Fruit fly (Drosophila melanogaster) whole organism, embryonic: ENCODE data around the gene et.

Experiments used
- Ada2b ChIP-seq: fragments of 200-800 bp; sonication (Bioruptor generic); IDR thresholded peaks from 2 replicates; pipeline ENCODE4 v1.3.6; 2022; ENCODE audit warnings: missing biosample characterization, missing genetic modification characterization
- BEAF-32 ChIP-seq: fragments of 200-800 bp; sonication (Bioruptor generic); optimal IDR thresholded peaks from 3 replicates; lab custom pipeline; 2017; ENCODE audit warnings: missing biosample characterization, missing genetic modification characterization, mild to moderate bottlenecking, moderate library complexity, missing genetic modification reagents
- Bdp1 ChIP-seq: fragments of 200-800 bp; sonication (Bioruptor generic); optimal IDR thresholded peaks from 3 replicates; lab custom pipeline; 2016; ENCODE audit warnings: missing biosample characterization, missing genetic modification characterization
- BtbVII ChIP-seq: fragments of 200-800 bp; sonication (Bioruptor generic); optimal IDR thresholded peaks from 3 replicates; lab custom pipeline; 2017; ENCODE audit warnings: missing biosample characterization, mild to moderate bottlenecking, missing genetic modification characterization
- CG1024 ChIP-seq: fragments of 200-800 bp; sonication (Bioruptor generic); IDR thresholded peaks from 2 replicates; pipeline ENCODE4 v1.3.6; 2022; ENCODE audit warnings: missing biosample characterization, missing genetic modification characterization
- CG10366 ChIP-seq: fragments of 200-800 bp; sonication (Bioruptor generic); IDR thresholded peaks from 2 replicates; pipeline ENCODE4 v1.3.6; 2022; ENCODE audit warnings: missing biosample characterization, missing genetic modification characterization
- CG11695 ChIP-seq: fragments of 200-800 bp; sonication (Bioruptor generic); IDR thresholded peaks from 3 replicates; pipeline ENCODE4 v1.3.6; 2022; ENCODE audit warnings: missing biosample characterization, missing genetic modification characterization
- CG13775 ChIP-seq: fragments of 200-800 bp; sonication (Bioruptor generic); optimal IDR thresholded peaks from 3 replicates; lab custom pipeline; 2017; ENCODE audit warnings: missing biosample characterization, mild to moderate bottlenecking, missing genetic modification characterization
- CG14014 ChIP-seq: fragments of 200-800 bp; sonication (Bioruptor generic); IDR thresholded peaks from 2 replicates; pipeline ENCODE4 v1.3.6; 2022; ENCODE audit warnings: missing biosample characterization, missing genetic modification characterization
- CG17612 ChIP-seq: fragments of 200-800 bp; sonication (Bioruptor generic); IDR thresholded peaks from 2 replicates; pipeline ENCODE4 v1.3.6; 2022; ENCODE audit warnings: missing biosample characterization, missing genetic modification characterization
- CG17912 ChIP-seq: fragments of 200-800 bp; sonication (Bioruptor generic); optimal IDR thresholded peaks from 2 replicates; lab custom pipeline; 2018; ENCODE audit warnings: missing biosample characterization, mild to moderate bottlenecking, missing genetic modification characterization
- CG18262 ChIP-seq: fragments of 200-800 bp; optimal IDR thresholded peaks from 3 replicates; lab custom pipeline; 2019; ENCODE audit warnings: missing biosample characterization, mild to moderate bottlenecking, missing genetic modification characterization, moderate library complexity
- CG2202 ChIP-seq: fragments of 200-800 bp; sonication (Bioruptor generic); optimal IDR thresholded peaks from 2 replicates; lab custom pipeline; 2018; ENCODE audit warnings: missing biosample characterization, mild to moderate bottlenecking, missing genetic modification characterization
- CG3281 ChIP-seq: fragments of 200-800 bp; sonication (Bioruptor generic); optimal IDR thresholded peaks from 3 replicates; lab custom pipeline; 2017; ENCODE audit warnings: missing biosample characterization, mild to moderate bottlenecking, missing genetic modification characterization
- CG3847 ChIP-seq: fragments of 200-800 bp; sonication (Bioruptor generic); IDR thresholded peaks from 2 replicates; pipeline ENCODE4 v1.3.6; 2022; ENCODE audit warnings: missing biosample characterization, missing genetic modification characterization
- CG3995 ChIP-seq: fragments of 200-800 bp; sonication (Bioruptor generic); optimal IDR thresholded peaks from 3 replicates; lab custom pipeline; 2016; ENCODE audit warnings: missing biosample characterization, missing genetic modification characterization
- CG4360 ChIP-seq: fragments of 200-800 bp; sonication (Bioruptor generic); IDR thresholded peaks from 2 replicates; pipeline ENCODE4 v1.3.6; 2022; ENCODE audit warnings: missing biosample characterization, missing genetic modification characterization
- CG4404 ChIP-seq: fragments of 200-800 bp; sonication (Bioruptor generic); IDR thresholded peaks from 2 replicates; pipeline ENCODE4 v1.3.6; 2022; ENCODE audit warnings: missing biosample characterization, missing genetic modification characterization
- CG4730 ChIP-seq: fragments of 200-800 bp; sonication (Bioruptor generic); IDR thresholded peaks from 2 replicates; pipeline ENCODE4 v1.3.6; 2022; ENCODE audit warnings: missing biosample characterization, missing genetic modification characterization
- CG8478 ChIP-seq: fragments of >200 bp; optimal IDR thresholded peaks from 2 replicates; lab custom pipeline; 2018
- CG8765 ChIP-seq: fragments of 200-800 bp; sonication (Bioruptor generic); IDR thresholded peaks from 2 replicates; pipeline ENCODE4 v1.3.6; 2022; ENCODE audit warnings: missing biosample characterization, missing genetic modification characterization
- CG9437 ChIP-seq: fragments of 200-800 bp; sonication (Bioruptor generic); optimal IDR thresholded peaks from 2 replicates; lab custom pipeline; 2018; ENCODE audit warnings: missing biosample characterization, mild to moderate bottlenecking, missing genetic modification characterization
- CG9932 ChIP-seq: fragments of 200-800 bp; sonication (Bioruptor generic); IDR thresholded peaks from 2 replicates; pipeline ENCODE4 v1.3.6; 2022; ENCODE audit warnings: missing biosample characterization, missing genetic modification characterization
- Camta ChIP-seq: fragments of 200-800 bp; sonication (Bioruptor generic); optimal IDR thresholded peaks from 2 replicates; lab custom pipeline; 2016; ENCODE audit warnings: missing biosample characterization, missing genetic modification characterization
- CkIIα-i1 ChIP-seq: fragments of 200-800 bp; sonication (Bioruptor generic); IDR thresholded peaks from 2 replicates; pipeline ENCODE4 v1.3.6; 2022; ENCODE audit warnings: missing biosample characterization, missing genetic modification characterization
- D ChIP-seq, 2 experiments: fragments of 200-800 bp in 1 of 2; fragments of >200 bp in 1 of 2; sonication (Bioruptor generic) in 1 of 2; optimal IDR thresholded peaks; 2 replicates in 1 of 2; 3 replicates in 1 of 2; lab custom pipeline; 2017; ENCODE audit warnings: mild to moderate bottlenecking in 1 of 2, missing biosample characterization in 1 of 2, missing genetic modification characterization in 1 of 2, missing genetic modification reagents in 1 of 2
- Dll ChIP-seq: fragments of 200-800 bp; sonication (Bioruptor generic); IDR thresholded peaks from 4 replicates; pipeline ENCODE4 v1.3.6; 2022; ENCODE audit warnings: missing biosample characterization, missing genetic modification characterization; ENCODE audit not compliant: partially characterized antibody
- Dp ChIP-seq: fragments of 200-800 bp; sonication (Bioruptor generic); optimal IDR thresholded peaks from 2 replicates; lab custom pipeline; 2018; ENCODE audit warnings: missing biosample characterization, mild to moderate bottlenecking, missing genetic modification characterization, moderate library complexity
- Eip74EF ChIP-seq, 2 experiments: fragments of 200-800 bp in 1 of 2; fragments of >200 bp in 1 of 2; sonication (Bioruptor generic) in 1 of 2; optimal IDR thresholded peaks; 2 replicates each; lab custom pipeline; 2017 to 2019; ENCODE audit warnings: missing biosample characterization in 2 of 2, missing genetic modification characterization in 2 of 2, mild to moderate bottlenecking in 1 of 2, moderate library complexity in 1 of 2
- Elba2 ChIP-seq: fragments of 200-800 bp; sonication (Bioruptor generic); optimal IDR thresholded peaks from 3 replicates; lab custom pipeline; 2016; ENCODE audit warnings: missing biosample characterization, missing genetic modification characterization
- Gsc ChIP-seq: fragments of 200-800 bp; sonication (Bioruptor generic); IDR thresholded peaks from 2 replicates; pipeline ENCODE4 v1.3.6; 2022; ENCODE audit warnings: missing biosample characterization, missing genetic modification characterization
- H2.0 ChIP-seq: fragments of 200-800 bp; sonication (Bioruptor generic); IDR thresholded peaks from 2 replicates; pipeline ENCODE4 v1.3.6; 2022; ENCODE audit warnings: missing biosample characterization, missing genetic modification characterization
- MTF-1 ChIP-seq: fragments of 200-800 bp; sonication (Bioruptor generic); optimal IDR thresholded peaks from 2 replicates; lab custom pipeline; 2018; ENCODE audit warnings: missing biosample characterization, mild to moderate bottlenecking, missing genetic modification characterization, borderline replicate concordance
- Neu2 ChIP-seq: fragments of 200-800 bp; sonication (Bioruptor generic); optimal IDR thresholded peaks from 3 replicates; lab custom pipeline; 2016; ENCODE audit warnings: missing biosample characterization, missing genetic modification characterization, borderline replicate concordance
- Poxn ChIP-seq: fragments of 200-800 bp; sonication (Bioruptor generic); IDR thresholded peaks from 2 replicates; pipeline ENCODE4 v1.3.6; 2022; ENCODE audit warnings: missing biosample characterization, missing genetic modification characterization
- Ptx1 ChIP-seq: fragments of 200-800 bp; sonication (Bioruptor generic); IDR thresholded peaks from 2 replicates; pipeline ENCODE4 v1.3.6; 2022; ENCODE audit warnings: missing biosample characterization, missing genetic modification characterization
- Rfx ChIP-seq: fragments of 200-800 bp; sonication (Bioruptor generic); IDR thresholded peaks from 2 replicates; pipeline ENCODE4 v1.3.6; 2022; ENCODE audit warnings: missing biosample characterization, missing genetic modification characterization
- ara ChIP-seq: fragments of 200-800 bp; sonication (Bioruptor generic); IDR thresholded peaks from 2 replicates; pipeline ENCODE4 v1.3.6; 2022; ENCODE audit warnings: missing biosample characterization, missing genetic modification characterization
- eve ChIP-seq, 2 experiments: fragments of >200 bp; optimal IDR thresholded peaks; 2 replicates each; lab custom pipeline; 2017; ENCODE audit warnings: missing biosample characterization in 2 of 2, missing genetic modification characterization in 2 of 2
- gce ChIP-seq: fragments of 200-800 bp; sonication (Bioruptor generic); IDR thresholded peaks from 3 replicates; pipeline ENCODE4 v1.3.6; 2022; ENCODE audit warnings: missing biosample characterization, missing genetic modification characterization
- ken ChIP-seq: fragments of 200-800 bp; sonication (Bioruptor generic); IDR thresholded peaks from 3 replicates; pipeline ENCODE4 v1.3.6; 2022; ENCODE audit warnings: missing biosample characterization, missing genetic modification characterization
- mam ChIP-seq: fragments of 200-800 bp; sonication (Bioruptor generic); optimal IDR thresholded peaks from 3 replicates; lab custom pipeline; 2016; ENCODE audit warnings: missing biosample characterization, missing genetic modification characterization
- otp ChIP-seq: fragments of 200-800 bp; sonication (Bioruptor generic); IDR thresholded peaks from 3 replicates; pipeline ENCODE4, ENCODE4 v1.3.6; 2022; ENCODE audit warnings: missing biosample characterization, missing genetic modification characterization
- slbo ChIP-seq: fragments of 200-800 bp; sonication (Bioruptor generic); IDR thresholded peaks from 2 replicates; pipeline ENCODE4 v1.3.6; 2022; ENCODE audit warnings: missing biosample characterization, missing genetic modification characterization
- slou ChIP-seq: fragments of 200-800 bp; sonication (Bioruptor generic); optimal IDR thresholded peaks from 3 replicates; lab custom pipeline; 2016; ENCODE audit warnings: missing biosample characterization, missing genetic modification characterization
- so ChIP-seq: fragments of 200-800 bp; sonication (Bioruptor generic); IDR thresholded peaks from 3 replicates; pipeline ENCODE4 v1.3.6; 2022; ENCODE audit warnings: missing biosample characterization, missing genetic modification characterization
- tgo ChIP-seq: fragments of 200-800 bp; sonication (Bioruptor generic); IDR thresholded peaks from 3 replicates; pipeline ENCODE4 v1.3.6; 2022; ENCODE audit warnings: missing biosample characterization, missing genetic modification characterization
- tna ChIP-seq: fragments of 200-800 bp; sonication (Bioruptor generic); IDR thresholded peaks from 2 replicates; pipeline ENCODE4 v1.3.6; 2022; ENCODE audit warnings: missing biosample characterization, missing genetic modification characterization; ENCODE audit not compliant: partially characterized antibody
- trh ChIP-seq: fragments of 200-800 bp; sonication (Bioruptor generic); optimal IDR thresholded peaks from 2 replicates; lab custom pipeline; 2016; ENCODE audit warnings: missing biosample characterization, missing genetic modification characterization
- ttk ChIP-seq: fragments of 200-800 bp; sonication (Bioruptor generic); IDR thresholded peaks from 2 replicates; pipeline ENCODE4 v2.1.2; 2022; ENCODE audit warnings: missing biosample characterization, missing genetic modification characterization

The et gene

dm6 chrX:19694792-19695558 lies 19.3 kb upstream of the et start, which contains the start of gene CG14229 (continued):
- TF ChIP-seq CG9932: peak; percentile 31; the same call in 1 of the 2 replicates
- no peak for TF ChIP-seq MTF-1 (GFP tag; lab: Kevin White, UChicago)
- no peak for TF ChIP-seq CG4404 (GFP tag; lab: Robert Waterston, UW)
- no peak for TF ChIP-seq Bdp1
- no peak for TF ChIP-seq CG3847 (GFP tag; lab: Robert Waterston, UW)
- TF ChIP-seq CG1024 (GFP tag; lab: Robert Waterston, UW): no peak
- TF ChIP-seq Dp: peak; percentile 5
- TF ChIP-seq mam (GFP tag; lab: Kevin White, UChicago): no peak
- TF ChIP-seq Neu2 (GFP tag; lab: Kevin White, UChicago): no peak
- TF ChIP-seq Ptx1 (GFP tag; lab: Robert Waterston, UW): peak; percentile 52
- no peak for TF ChIP-seq Poxn (GFP tag; lab: Robert Waterston, UW)
- peak; percentile 54 for TF ChIP-seq BEAF-32
- no peak for TF ChIP-seq CG17912 (GFP tag; lab: Kevin White, UChicago)
- no peak for TF ChIP-seq CG8478 (lab: Kevin White, UChicago)
- TF ChIP-seq gce (GFP tag; lab: Robert Waterston, UW): 0 out of 3 replicates have a peak, but pooled peaks have one; percentile 23
- TF ChIP-seq Ada2b (GFP tag; lab: Robert Waterston, UW): peak; percentile 42; the same call in 1 of the 2 replicates
- TF ChIP-seq Elba2: peak; percentile 98
- 0 out of 3 replicates have a peak, but pooled peaks have one; percentile 21 for TF ChIP-seq otp
- peak; percentile 42 for TF ChIP-seq CG10366 (GFP tag; lab: Robert Waterston, UW)
- peak; percentile 33; the same call in 1 of the 3 replicates for TF ChIP-seq tgo (GFP tag; lab: Robert Waterston, UW)
- no peak for TF ChIP-seq CkIIα-i1
- peak; percentile 8 for TF ChIP-seq CG18262
- TF ChIP-seq slou (GFP tag; lab: Kevin White, UChicago): no peak
- TF ChIP-seq Rfx (GFP tag; lab: Robert Waterston, UW): no peak
- no peak for TF ChIP-seq CG9437 (GFP tag; lab: Kevin White, UChicago)
- no peak for TF ChIP-seq eve (GFP tag; optimal IDR thresholded peaks at IDR 0.05; lab: Kevin White, UChicago)
- peak; percentile 38 for TF ChIP-seq slbo (GFP tag; lab: Robert Waterston, UW)
- 0 out of 4 replicates have a peak, but pooled peaks have one; percentile 23 for TF ChIP-seq Dll (GFP tag; lab: Robert Waterston, UW)
- no peak for TF ChIP-seq H2.0 (GFP tag; lab: Robert Waterston, UW)
- TF ChIP-seq so (GFP tag; lab: Robert Waterston, UW): no peak
- TF ChIP-seq CG4360 (GFP tag; lab: Robert Waterston, UW): no peak
- no peak for TF ChIP-seq trh (GFP tag; lab: Kevin White, UChicago)
- TF ChIP-seq CG2202 (tag; lab: Kevin White, UChicago): no peak
- no peak for TF ChIP-seq BtbVII
- TF ChIP-seq CG11695 (GFP tag; lab: Robert Waterston, UW): peak; percentile 53; the same call in 1 of the 3 replicates
- TF ChIP-seq CG3281 (GFP tag; lab: Kevin White, UChicago): peak; percentile 3
- TF ChIP-seq CG17612: no peak
- TF ChIP-seq ara (GFP tag; lab: Robert Waterston, UW): 0 out of 2 replicates have a peak, but pooled peaks have one; percentile 35
- TF ChIP-seq tna (GFP tag; lab: Robert Waterston, UW): no peak
- no peak for TF ChIP-seq Gsc (GFP tag; lab: Robert Waterston, UW)
- TF ChIP-seq CG14014 (GFP tag; lab: Robert Waterston, UW): no peak
- TF ChIP-seq CG3995 (GFP tag; lab: Kevin White, UChicago): peak; percentile 78
- TF ChIP-seq CG8765 (GFP tag; lab: Robert Waterston, UW): no peak
- no peak for TF ChIP-seq ttk (GFP tag; lab: Robert Waterston, UW)
- no peak for TF ChIP-seq ken (GFP tag; lab: Robert Waterston, UW)
- TF ChIP-seq CG4730 (GFP tag; lab: Robert Waterston, UW): peak; percentile 40; the same call in 1 of the 2 replicates
- TF ChIP-seq CG13775 (GFP tag; lab: Kevin White, UChicago): peak; percentile 3
- TF ChIP-seq D (optimal IDR thresholded peaks at IDR 0.05; lab: Kevin White, UChicago): no peak
- TF ChIP-seq D (GFP tag; optimal IDR thresholded peaks at IDR 0.05; lab: Kevin White, UChicago): no peak
- no peak for TF ChIP-seq Camta (GFP tag; lab: Kevin White, UChicago)
- TF ChIP-seq Eip74EF (GFP tag; optimal IDR thresholded peaks at IDR 0.05; lab: Kevin White, UChicago): no peak
